Worm (Caenorhabditis elegans): ENCODE results near the gene dmd-4.

dmd-4 gene

ce11 chrX:14875668-14876067 is 14.0 kb upstream of the dmd-4 start, which contains the start of gene sssh-1:
sssh-1 (plus strand) TSS chrX:14875968.
- TF ChIP-seq nhr-28 (tag; optimal IDR thresholded peaks at IDR 0.05) (no peak), fkh-10 (GFP tag; optimal IDR thresholded peaks at IDR 0.05) (no peak), isw-1 (GFP tag; IDR thresholded peaks at IDR 0.05) (no peak), unc-30 (tag; optimal IDR thresholded peaks at IDR 0.05) (no peak), hlh-4 (tag; optimal IDR thresholded peaks at IDR 0.05) (no peak), lin-14 (GFP tag; optimal IDR thresholded peaks at IDR 0.05) (no peak), nhr-20 (tag; optimal IDR thresholded peaks at IDR 0.05) (no peak), dsc-1 (tag; optimal IDR thresholded peaks at IDR 0.05) (no peak), nhr-71 (tag; optimal IDR thresholded peaks at IDR 0.05) (no peak), mef-2 (tag; optimal IDR thresholded peaks at IDR 0.05) (no peak), Y116A8C.19 (tag; optimal IDR thresholded peaks at IDR 0.05; ENCODE audit: borderline replicate concordance) (no peak), unc-62 (GFP tag; optimal IDR thresholded peaks at IDR 0.05) (no peak), ceh-63 (GFP tag; optimal IDR thresholded peaks at IDR 0.05) (no peak), ceh-82 (tag; optimal IDR thresholded peaks at IDR 0.05) (no peak), pqm-1 (tag; optimal IDR thresholded peaks at IDR 0.05) (no peak), aly-2 (tag; optimal IDR thresholded peaks at IDR 0.05) (no peak)

ce11 chrX:14872817-14873469 is 11.3 kb upstream of the dmd-4 start, which contains the start of gene F31F6.3:
F31F6.3 (minus strand) TSS chrX:14872867.
- no peak for TF ChIP-seq lir-3 (tag; optimal IDR thresholded peaks at IDR 0.05; ENCODE audit: poor library complexity)

ce11 chrX:14871780-14872179 is 10.1 kb upstream of the dmd-4 start, which contains the start of gene F31F6.2:
F31F6.2 (minus strand) TSS chrX:14871880.
- TF ChIP-seq nhr-19 (GFP tag; conservative IDR thresholded peaks at IDR 0.05), result no peak
- no peak for TF ChIP-seq unc-86 (tag; optimal IDR thresholded peaks at IDR 0.05)
- TF ChIP-seq ceh-63 (GFP tag; optimal IDR thresholded peaks at IDR 0.05), result no peak
- TF ChIP-seq nhr-20 (tag; optimal IDR thresholded peaks at IDR 0.05), result no peak
- TF ChIP-seq lin-14 (GFP tag; optimal IDR thresholded peaks at IDR 0.05), result no peak
- TF ChIP-seq blmp-1 (tag; optimal IDR thresholded peaks at IDR 0.05), result no peak
- TF ChIP-seq unc-30 (tag; optimal IDR thresholded peaks at IDR 0.05), result no peak
- TF ChIP-seq zip-4 (GFP tag; optimal IDR thresholded peaks at IDR 0.05), result no peak
- TF ChIP-seq nhr-12 (tag; optimal IDR thresholded peaks at IDR 0.05), result no peak
- TF ChIP-seq nhr-28 (tag; optimal IDR thresholded peaks at IDR 0.05), result no peak
- no peak for TF ChIP-seq nhr-76 (tag; optimal IDR thresholded peaks at IDR 0.05)
- no peak for TF ChIP-seq ceh-82 (tag; optimal IDR thresholded peaks at IDR 0.05)
- no peak for TF ChIP-seq sox-4 (tag; optimal IDR thresholded peaks at IDR 0.05)
- no peak for TF ChIP-seq mep-1 (tag; optimal IDR thresholded peaks at IDR 0.05)
- no peak for TF ChIP-seq efl-3 (GFP tag; optimal IDR thresholded peaks at IDR 0.05)
- no peak for TF ChIP-seq pqm-1 (tag; optimal IDR thresholded peaks at IDR 0.05)

ce11 chrX:14868200-14868599 is 6.5 kb upstream of the dmd-4 start, which contains the start of gene F31F6.1:
F31F6.1 (minus strand) TSS chrX:14868300.
- no peak for TF ChIP-seq lin-14 (GFP tag; optimal IDR thresholded peaks at IDR 0.05)
- TF ChIP-seq dpl-1 (GFP tag; optimal IDR thresholded peaks at IDR 0.05), result no peak
- TF ChIP-seq C34B4.2 (tag; optimal IDR thresholded peaks at IDR 0.05), result no peak
- no peak for TF ChIP-seq zip-4 (GFP tag; optimal IDR thresholded peaks at IDR 0.05)
- TF ChIP-seq unc-98 (GFP tag; IDR thresholded peaks at IDR 0.05), result no peak
- TF ChIP-seq rnt-1 (tag; optimal IDR thresholded peaks at IDR 0.05), result no peak
- no peak for TF ChIP-seq pag-3 (tag; optimal IDR thresholded peaks at IDR 0.05; ENCODE audit: borderline replicate concordance, insufficient read depth)
- no peak for TF ChIP-seq ets-5 (GFP tag; IDR thresholded peaks at IDR 0.05)

ce11 chrX:14865744-14866143 is 4.1 kb upstream of the dmd-4 start, which contains the start of gene C27C12.3:
C27C12.3 (minus strand) TSS chrX:14865844.
- TF ChIP-seq rnt-1 (tag; optimal IDR thresholded peaks at IDR 0.05), result no peak
- no peak for TF ChIP-seq ceh-63 (GFP tag; optimal IDR thresholded peaks at IDR 0.05)
- TF ChIP-seq alr-1 (tag; optimal IDR thresholded peaks at IDR 0.05; ENCODE audit: borderline replicate concordance), result no peak
